Fruit fly (Drosophila melanogaster): ENCODE data around the gene RagA-B.

RagA-B gene

dm6 chr3R:8979850-8980775 is 4.0 kb downstream of the RagA-B start (continued):
- TF ChIP-seq CG9932 (GFP tag; IDR thresholded peaks at IDR 0.05) (no peak; the same call in 1 of the 2 replicates), Spps (tag; optimal IDR thresholded peaks at IDR 0.05) (no peak), CG18262 (tag; optimal IDR thresholded peaks at IDR 0.05) (no peak), CG30403 (GFP tag; optimal IDR thresholded peaks at IDR 0.05) (peak; percentile 24), cad (GFP tag; optimal IDR thresholded peaks at IDR 0.05) (no peak), Camta (GFP tag; optimal IDR thresholded peaks at IDR 0.05) (no peak), CG8388 (GFP tag; optimal IDR thresholded peaks at IDR 0.05) (no peak), nmo (GFP tag; optimal IDR thresholded peaks at IDR 0.05) (peak; percentile 35), CG8089 (GFP tag; optimal IDR thresholded peaks at IDR 0.05) (no peak), Optix (GFP tag; IDR thresholded peaks at IDR 0.05) (no peak), Nf-YC (tag; optimal IDR thresholded peaks at IDR 0.05) (peak; percentile 38), wek (GFP tag; optimal IDR thresholded peaks at IDR 0.05) (no peak), CG6854 (GFP tag; optimal IDR thresholded peaks at IDR 0.05) (peak; percentile 56), zfh2 (GFP tag; optimal IDR thresholded peaks at IDR 0.05) (no peak), Lpt (GFP tag; optimal IDR thresholded peaks at IDR 0.05) (no peak), CG12659 (GFP tag; optimal IDR thresholded peaks at IDR 0.05) (no peak), psq (GFP tag; optimal IDR thresholded peaks at IDR 0.05) (no peak), Taf1 (GFP tag; IDR thresholded peaks at IDR 0.05) (no peak), ap (GFP tag; IDR thresholded peaks at IDR 0.05) (no peak), Stat92E (GFP tag; optimal IDR thresholded peaks at IDR 0.05) (no peak), toy (GFP tag; IDR thresholded peaks at IDR 0.05) (no peak), CG16863 (GFP tag; optimal IDR thresholded peaks at IDR 0.05) (no peak), CG17186 (GFP tag; optimal IDR thresholded peaks at IDR 0.05) (peak; percentile 33), Chrac-16 (GFP tag; optimal IDR thresholded peaks at IDR 0.05) (no peak), CG17361 (GFP tag; IDR thresholded peaks at IDR 0.05) (peak; percentile 35; the same call in 1 of the 3 replicates), Drgx (GFP tag; IDR thresholded peaks at IDR 0.05) (no peak), Xrp1 (GFP tag; IDR thresholded peaks at IDR 0.05) (0 out of 2 replicates have a peak, but pooled peaks have one; percentile 30), Hr51 (GFP tag; optimal IDR thresholded peaks at IDR 0.05) (peak in 1 of 2 experiments; percentile 10), Sox102F (GFP tag; optimal IDR thresholded peaks at IDR 0.05) (no peak), tio (GFP tag; optimal IDR thresholded peaks at IDR 0.05) (no peak), CG4730 (GFP tag; IDR thresholded peaks at IDR 0.05) (no peak), Poxn (GFP tag; IDR thresholded peaks at IDR 0.05) (no peak), kah (GFP tag; optimal IDR thresholded peaks at IDR 0.05) (no peak), CG10979 (tag; optimal IDR thresholded peaks at IDR 0.05) (no peak), Atf6 (GFP tag; IDR thresholded peaks at IDR 0.05) (no peak), gsb (GFP tag; IDR thresholded peaks at IDR 0.05) (no peak), CG7839 (tag; optimal IDR thresholded peaks at IDR 0.05) (peak; percentile 25), sob (GFP tag; IDR thresholded peaks at IDR 0.05) (no peak), disco-r (GFP tag; optimal IDR thresholded peaks at IDR 0.05) (no peak), Bgb (GFP tag; IDR thresholded peaks at IDR 0.05; ENCODE audit: partially characterized antibody) (peak; percentile 84), CG2120 (GFP tag; optimal IDR thresholded peaks at IDR 0.05) (peak; percentile 2), ATbp (GFP tag; optimal IDR thresholded peaks at IDR 0.05) (no peak), vfl (GFP tag; optimal IDR thresholded peaks at IDR 0.05) (no peak), CG1602 (GFP tag; optimal IDR thresholded peaks at IDR 0.05) (no peak), CG14710 (tag; optimal IDR thresholded peaks at IDR 0.05) (peak; percentile 7), Eip74EF (GFP tag; optimal IDR thresholded peaks at IDR 0.05) (peak in 1 of 2 experiments; percentile 22), PHDP (tag; optimal IDR thresholded peaks at IDR 0.05) (no peak), CG11085 (GFP tag; IDR thresholded peaks at IDR 0.05) (no peak), sens-2 (GFP tag; IDR thresholded peaks at IDR 0.05) (no peak)
